Fruit fly (Drosophila melanogaster) whole organism, prepupa: ENCODE results near the gene hgo.

ENCODE experiments used
- Blimp-1 ChIP-seq: fragments of 200-800 bp; sonication (Bioruptor generic); optimal IDR thresholded peaks from 3 replicates; lab custom pipeline; 2017; ENCODE audit warnings: missing biosample characterization, missing genetic modification characterization, mild to moderate bottlenecking, moderate library complexity, missing genetic modification reagents
- CG11294 ChIP-seq: fragments of 200-800 bp; sonication (Bioruptor generic); IDR thresholded peaks from 2 replicates; pipeline ENCODE4 v1.3.6; 2022; ENCODE audit warnings: missing biosample characterization, missing genetic modification characterization
- CG11762 ChIP-seq: fragments of 200-800 bp; sonication (Bioruptor generic); optimal IDR thresholded peaks from 3 replicates; lab custom pipeline; 2016; ENCODE audit warnings: missing biosample characterization, missing genetic modification characterization; ENCODE audit not compliant: insufficient read depth
- CG11902 ChIP-seq: fragments of 200-800 bp; sonication (Bioruptor generic); optimal IDR thresholded peaks from 3 replicates; lab custom pipeline; 2016; ENCODE audit warnings: missing biosample characterization, missing genetic modification characterization
- CG15336 ChIP-seq: fragments of 200-800 bp; sonication (Bioruptor generic); IDR thresholded peaks from 2 replicates; pipeline ENCODE4 v1.3.6; 2022; ENCODE audit warnings: missing biosample characterization, missing genetic modification characterization
- CG1621 ChIP-seq: fragments of 200-800 bp; sonication (Bioruptor generic); optimal IDR thresholded peaks from 3 replicates; lab custom pipeline; 2018; ENCODE audit warnings: missing biosample characterization, mild to moderate bottlenecking, missing genetic modification characterization
- CG3032 ChIP-seq: fragments of 200-800 bp; optimal IDR thresholded peaks from 2 replicates; lab custom pipeline; 2019; ENCODE audit warnings: missing biosample characterization, mild to moderate bottlenecking, missing genetic modification characterization, moderate library complexity
- CG31627 ChIP-seq: fragments of 200-800 bp; sonication (Bioruptor generic); optimal IDR thresholded peaks from 3 replicates; lab custom pipeline; 2016; ENCODE audit warnings: missing biosample characterization, missing genetic modification characterization
- CG32006 ChIP-seq: fragments of 200-800 bp; sonication (Bioruptor generic); optimal IDR thresholded peaks from 3 replicates; lab custom pipeline; 2017; ENCODE audit warnings: missing biosample characterization, mild to moderate bottlenecking, missing genetic modification characterization
- CG34406 ChIP-seq: fragments of 200-800 bp; sonication (Bioruptor generic); optimal IDR thresholded peaks from 3 replicates; lab custom pipeline; 2016; ENCODE audit warnings: missing biosample characterization, missing genetic modification characterization
- CG3919 ChIP-seq: fragments of 200-800 bp; sonication (Bioruptor generic); optimal IDR thresholded peaks from 3 replicates; lab custom pipeline; 2016; ENCODE audit warnings: missing biosample characterization, missing genetic modification characterization
- CG4318 ChIP-seq: fragments of 200-800 bp; sonication (Bioruptor generic); optimal IDR thresholded peaks from 3 replicates; lab custom pipeline; 2017; ENCODE audit warnings: missing biosample characterization, mild to moderate bottlenecking, missing genetic modification characterization
- CG6163 ChIP-seq: fragments of 200-800 bp; sonication (Bioruptor generic); IDR thresholded peaks from 3 replicates; pipeline ENCODE4 v1.3.6; 2022; ENCODE audit warnings: missing biosample characterization, missing genetic modification characterization
- CG6276 ChIP-seq: fragments of 200-800 bp; sonication (Bioruptor generic); optimal IDR thresholded peaks from 2 replicates; lab custom pipeline; 2017; ENCODE audit warnings: missing biosample characterization, mild to moderate bottlenecking, missing genetic modification characterization
- CG6792 ChIP-seq: fragments of 200-800 bp; sonication (Bioruptor generic); optimal IDR thresholded peaks from 3 replicates; lab custom pipeline; 2016; ENCODE audit warnings: missing biosample characterization, missing genetic modification characterization
- CG6808 ChIP-seq: fragments of 200-800 bp; sonication (Bioruptor generic); optimal IDR thresholded peaks from 3 replicates; lab custom pipeline; 2017; ENCODE audit warnings: missing biosample characterization, missing genetic modification characterization, mild to moderate bottlenecking, moderate library complexity, missing genetic modification reagents
- CG8119 ChIP-seq: fragments of 200-800 bp; sonication (Bioruptor generic); IDR thresholded peaks from 3 replicates; pipeline ENCODE4 v1.3.6; 2022; ENCODE audit warnings: missing biosample characterization, missing genetic modification characterization
- CG8319 ChIP-seq: fragments of 200-800 bp; sonication (Bioruptor generic); optimal IDR thresholded peaks from 3 replicates; lab custom pipeline; 2016; ENCODE audit warnings: missing biosample characterization, missing genetic modification characterization
- CG9139 ChIP-seq: fragments of 200-800 bp; sonication (Bioruptor generic); optimal IDR thresholded peaks from 3 replicates; lab custom pipeline; 2017; ENCODE audit warnings: missing biosample characterization, mild to moderate bottlenecking, missing genetic modification characterization
- Eip78C ChIP-seq: fragments of 200-800 bp; sonication (Bioruptor generic); peaks from one replicate; lab custom pipeline; 2016; ENCODE audit warnings: missing biosample characterization, missing genetic modification characterization
- Eip93F ChIP-seq: fragments of 200-800 bp; sonication (Bioruptor generic); optimal IDR thresholded peaks from 2 replicates; lab custom pipeline; 2016; ENCODE audit warnings: missing biosample characterization, mild to moderate bottlenecking, missing genetic modification characterization
- Ets96B ChIP-seq: fragments of 200-800 bp; optimal IDR thresholded peaks from 2 replicates; lab custom pipeline; 2019; ENCODE audit warnings: missing biosample characterization, mild to moderate bottlenecking, missing genetic modification characterization, moderate library complexity
- Gug ChIP-seq: fragments of 200-800 bp; sonication (Bioruptor generic); IDR thresholded peaks from 2 replicates; pipeline ENCODE4 v1.3.6; 2022; ENCODE audit warnings: missing biosample characterization, missing genetic modification characterization
- Hr38 ChIP-seq: sonication (Bioruptor generic); optimal IDR thresholded peaks from 2 replicates; lab custom pipeline; 2016; ENCODE audit warnings: missing biosample characterization, missing genetic modification characterization
- Hr39 ChIP-seq: fragments of 200-800 bp; sonication (Bioruptor generic); optimal IDR thresholded peaks from 2 replicates; lab custom pipeline; 2016; ENCODE audit warnings: missing biosample characterization, missing genetic modification characterization
- OdsH ChIP-seq: fragments of 200-800 bp; sonication (Bioruptor generic); optimal IDR thresholded peaks from 3 replicates; lab custom pipeline; 2016; ENCODE audit warnings: missing biosample characterization, missing genetic modification characterization
- Sox102F ChIP-seq: fragments of 200-800 bp; sonication (Bioruptor generic); optimal IDR thresholded peaks from 2 replicates; lab custom pipeline; 2016; ENCODE audit warnings: missing biosample characterization, mild to moderate bottlenecking, missing genetic modification characterization
- Sox15 ChIP-seq: fragments of 200-800 bp; sonication (Bioruptor generic); optimal IDR thresholded peaks from 3 replicates; lab custom pipeline; 2016; ENCODE audit warnings: missing biosample characterization, missing genetic modification characterization
- achi ChIP-seq: fragments of 200-800 bp; sonication (Bioruptor generic); optimal IDR thresholded peaks from 3 replicates; lab custom pipeline; 2016; ENCODE audit warnings: missing biosample characterization, missing genetic modification characterization
- cyc ChIP-seq: fragments of 200-800 bp; sonication (Bioruptor generic); optimal IDR thresholded peaks from 3 replicates; lab custom pipeline; 2016; ENCODE audit warnings: missing biosample characterization, missing genetic modification characterization
- dac ChIP-seq: fragments of 200-800 bp; sonication (Bioruptor generic); optimal IDR thresholded peaks from 2 replicates; lab custom pipeline; 2017; ENCODE audit warnings: missing biosample characterization, mild to moderate bottlenecking, missing genetic modification characterization
- dsx ChIP-seq: fragments of 200-800 bp; optimal IDR thresholded peaks from 3 replicates; lab custom pipeline; 2019; ENCODE audit warnings: missing biosample characterization, mild to moderate bottlenecking, missing genetic modification characterization, moderate library complexity; ENCODE audit not compliant: poor library complexity, severe bottlenecking
- eg ChIP-seq: fragments of 200-800 bp; sonication (Bioruptor generic); IDR thresholded peaks from 3 replicates; pipeline ENCODE4 v1.3.6; 2022; ENCODE audit warnings: missing biosample characterization, missing genetic modification characterization
- esn ChIP-seq: fragments of 200-800 bp; sonication (Bioruptor generic); optimal IDR thresholded peaks from 2 replicates; lab custom pipeline; 2016; ENCODE audit warnings: missing biosample characterization, mild to moderate bottlenecking, missing genetic modification characterization, moderate library complexity
- fd59A ChIP-seq: fragments of 200-800 bp; sonication (Bioruptor generic); optimal IDR thresholded peaks from 2 replicates; lab custom pipeline; 2017; ENCODE audit warnings: missing biosample characterization, mild to moderate bottlenecking, missing genetic modification characterization, missing genetic modification reagents
- fd85E ChIP-seq: fragments of 200-800 bp; sonication (Bioruptor generic); optimal IDR thresholded peaks from 3 replicates; lab custom pipeline; 2016; ENCODE audit warnings: missing biosample characterization, missing genetic modification characterization
- lz ChIP-seq: fragments of 200-800 bp; sonication (Bioruptor generic); optimal IDR thresholded peaks from 3 replicates; lab custom pipeline; 2016; ENCODE audit warnings: missing biosample characterization, missing genetic modification characterization
- net ChIP-seq: fragments of 200-800 bp; sonication (Bioruptor generic); optimal IDR thresholded peaks from 3 replicates; lab custom pipeline; 2016; ENCODE audit warnings: missing biosample characterization, missing genetic modification characterization
- salr ChIP-seq, 2 experiments: fragments of 200-800 bp; sonication (Bioruptor generic); optimal IDR thresholded peaks; 3 replicates each; lab custom pipeline; 2016 to 2018; ENCODE audit warnings: missing biosample characterization in 2 of 2, missing genetic modification characterization in 2 of 2, mild to moderate bottlenecking in 1 of 2
- ss ChIP-seq, 2 experiments: fragments of 200-800 bp; sonication (Bioruptor generic); optimal IDR thresholded peaks; 2 replicates in 1 of 2; 3 replicates in 1 of 2; lab custom pipeline; 2017 to 2018; ENCODE audit warnings: mild to moderate bottlenecking in 2 of 2, missing biosample characterization in 2 of 2, missing genetic modification characterization in 2 of 2, moderate library complexity in 1 of 2
- topi ChIP-seq: fragments of 200-800 bp; sonication (Bioruptor generic); optimal IDR thresholded peaks from 3 replicates; lab custom pipeline; 2016; ENCODE audit warnings: missing biosample characterization, missing genetic modification characterization
- vri ChIP-seq: fragments of 200-800 bp; sonication (Bioruptor generic); optimal IDR thresholded peaks from 3 replicates; lab custom pipeline; 2016; ENCODE audit warnings: missing biosample characterization, mild to moderate bottlenecking, missing genetic modification characterization

Gene hgo

DNA sequence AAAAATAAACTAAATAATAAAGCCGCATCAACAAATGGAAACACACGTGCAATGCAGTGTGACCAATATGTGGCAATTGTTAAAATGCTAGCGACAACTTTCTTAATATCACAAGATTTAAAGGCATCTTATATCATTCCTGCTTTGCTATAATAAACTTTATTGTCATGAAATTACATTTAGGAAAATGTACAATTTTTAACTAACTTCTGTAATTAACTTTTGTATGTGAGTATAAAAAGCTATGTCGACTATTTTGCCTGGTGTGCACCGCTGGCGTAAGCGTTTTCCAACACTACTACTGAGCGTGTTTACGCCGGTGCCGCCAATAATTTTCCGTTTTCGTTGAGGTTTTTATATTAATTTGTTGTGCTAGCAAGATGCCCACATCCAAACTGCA lies 12.7 kb upstream of the hgo start, which contains the start of the genes Csl4 and Nup160:
TSS of gene Csl4 (minus strand) at position 69 of the 400 bp plus-strand sequence.
TSS of gene Nup160 (plus strand) at position 279 of the 400 bp plus-strand sequence.
- TF ChIP-seq CG8319 (GFP tag; lab: Kevin White, UChicago) (peak; percentile 67), cyc (GFP tag; lab: Kevin White, UChicago) (peak; percentile 84), CG6792 (peak; percentile 70), CG34406 (GFP tag; lab: Kevin White, UChicago) (peak; percentile 72), Eip93F (GFP tag; lab: Kevin White, UChicago) (peak; percentile 31), dsx (no peak), Eip78C (GFP tag; lab: Kevin White, UChicago) (no peak), CG15336 (GFP tag; lab: Robert Waterston, UW) (peak; percentile 59), CG11762 (peak; percentile 58), CG1621 (tag; lab: Kevin White, UChicago) (peak; percentile 68), topi (GFP tag; lab: Kevin White, UChicago) (peak; percentile 84), Hr38 (GFP tag; lab: Kevin White, UChicago) (peak; percentile 62), fd85E (GFP tag; lab: Kevin White, UChicago) (no peak), net (GFP tag; lab: Kevin White, UChicago) (no peak), achi (GFP tag; lab: Kevin White, UChicago) (peak; percentile 81), CG6163 (GFP tag; lab: Robert Waterston, UW) (peak; percentile 63; the same call in 1 of the 3 replicates), CG3032 (tag; lab: Kevin White, UChicago) (no peak), CG31627 (GFP tag; lab: Kevin White, UChicago) (peak; percentile 87), CG11902 (GFP tag; lab: Kevin White, UChicago) (peak; percentile 51), lz (peak; percentile 86), ss (GFP tag; optimal IDR thresholded peaks at IDR 0.05; lab: Kevin White, UChicago) (no peak), CG32006 (GFP tag; lab: Kevin White, UChicago) (no peak), CG9139 (GFP tag; lab: Kevin White, UChicago) (no peak), CG11294 (GFP tag; lab: Robert Waterston, UW) (0 out of 2 replicates have a peak, but pooled peaks have one; percentile 48), CG6276 (GFP tag; lab: Kevin White, UChicago) (no peak), Sox15 (GFP tag; lab: Kevin White, UChicago) (peak; percentile 50), Hr39 (GFP tag; lab: Kevin White, UChicago) (peak; percentile 88), esn (peak; percentile 87)

DNA sequence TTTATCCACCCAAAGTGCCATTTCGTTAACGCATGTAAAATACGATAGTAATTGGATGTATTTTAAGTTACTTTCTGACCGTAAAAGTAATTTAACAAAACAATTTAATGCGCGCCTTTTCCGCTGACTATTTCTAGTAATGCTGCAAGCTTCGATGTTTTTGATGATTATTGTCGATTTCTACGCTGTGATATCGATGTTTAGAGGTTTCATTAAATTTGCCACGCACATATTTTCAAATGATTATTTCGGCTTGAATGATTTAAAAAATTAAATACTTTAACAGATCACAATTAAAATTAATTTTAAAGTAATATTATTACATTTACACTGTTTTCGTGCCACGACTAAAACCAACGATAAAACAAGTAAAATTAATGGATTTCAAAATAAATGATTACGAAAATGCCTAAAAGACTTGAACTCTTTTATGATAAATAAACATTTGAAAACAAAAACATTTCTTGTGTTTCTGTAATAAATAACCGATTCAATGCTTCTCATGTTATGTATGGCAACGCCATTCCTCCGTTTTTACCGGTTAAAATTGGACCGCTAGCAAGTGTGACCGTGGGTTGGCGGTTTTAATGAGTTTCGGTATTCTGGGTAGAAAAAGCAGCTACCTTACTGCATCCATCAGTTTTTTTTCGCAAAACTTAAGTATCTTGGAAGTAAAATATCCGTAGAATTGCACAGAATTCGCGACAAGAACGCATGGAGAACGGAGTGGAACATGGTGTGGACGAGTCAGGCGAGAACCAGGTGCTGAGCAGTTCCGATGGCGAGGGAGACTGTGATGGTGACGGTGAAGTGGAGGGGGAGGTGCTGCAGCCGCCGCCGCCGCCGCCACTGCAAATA lies 5.8 kb upstream of the hgo start, which contains the start of the genes RfC38 and CG4751:
TSS of gene RfC38 (minus strand) at position 495 of the 858 bp plus-strand sequence.
TSS of gene CG4751 (plus strand) at position 587 of the 858 bp plus-strand sequence.
- TF ChIP-seq eg (GFP tag; lab: Robert Waterston, UW) (0 out of 3 replicates have a peak, but pooled peaks have one; percentile 43), Hr38 (GFP tag; lab: Kevin White, UChicago) (no peak), CG6163 (GFP tag; lab: Robert Waterston, UW) (0 out of 3 replicates have a peak, but pooled peaks have one; percentile 33), esn (peak; percentile 1), vri (GFP tag; lab: Kevin White, UChicago) (no peak), CG3032 (tag; lab: Kevin White, UChicago) (no peak), CG31627 (GFP tag; lab: Kevin White, UChicago) (peak; percentile 3)

DNA sequence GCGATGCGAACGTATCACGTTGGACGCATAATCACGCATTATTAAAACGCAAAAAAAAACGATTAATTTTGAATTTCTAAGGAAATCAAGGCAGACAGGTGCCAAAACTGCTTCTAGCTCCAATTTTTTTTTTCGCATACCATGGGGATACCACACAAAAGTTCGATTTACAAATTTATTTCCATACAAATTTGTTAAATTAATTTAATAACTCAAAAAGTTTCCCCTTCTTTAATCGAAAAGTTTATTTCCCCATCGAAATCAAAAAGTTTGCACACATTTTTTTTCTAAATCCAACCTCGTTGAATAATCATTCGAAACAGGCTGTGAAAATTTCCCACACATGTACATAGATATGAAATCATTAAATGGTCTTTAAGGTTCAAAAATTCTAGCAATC lies 9.1 kb downstream of the hgo start, which contains the start of gene CG31867:
TSS of gene CG31867 (minus strand) at position 101 of the 400 bp plus-strand sequence.
- TF ChIP-seq ss (GFP tag; optimal IDR thresholded peaks at IDR 0.05; lab: Kevin White, UChicago) = no peak
- TF ChIP-seq Hr38 (GFP tag; lab: Kevin White, UChicago) = no peak
- no peak for TF ChIP-seq CG3919 (GFP tag; lab: Kevin White, UChicago)
- no peak for TF ChIP-seq CG11294 (GFP tag; lab: Robert Waterston, UW)
- TF ChIP-seq CG11762 = no peak
- no peak for TF ChIP-seq Blimp-1
- no peak for TF ChIP-seq CG11902 (GFP tag; lab: Kevin White, UChicago)
- no peak for TF ChIP-seq Ets96B (tag; lab: Kevin White, UChicago)
- TF ChIP-seq OdsH (GFP tag; lab: Kevin White, UChicago) = no peak
- TF ChIP-seq topi (GFP tag; lab: Kevin White, UChicago) = no peak
- no peak for TF ChIP-seq Eip78C (GFP tag; lab: Kevin White, UChicago)
- no peak for TF ChIP-seq Gug (GFP tag; lab: Robert Waterston, UW)
- TF ChIP-seq salr (GFP tag; optimal IDR thresholded peaks at IDR 0.05; lab: Kevin White, UChicago) = no peak
- TF ChIP-seq dac (GFP tag; lab: Kevin White, UChicago) = no peak
- TF ChIP-seq fd59A (GFP tag; lab: Kevin White, UChicago) = no peak
- TF ChIP-seq CG4318 (GFP tag; lab: Kevin White, UChicago) = no peak
- TF ChIP-seq CG8119 (GFP tag; lab: Robert Waterston, UW) = no peak
- TF ChIP-seq CG6808 (GFP tag; lab: Kevin White, UChicago) = no peak
- TF ChIP-seq Sox102F (GFP tag; lab: Kevin White, UChicago) = no peak
